Fruit fly (Drosophila melanogaster) whole organism: ENCODE results near the gene CG43373.

ENCODE experiments used
- CG8478 ChIP-seq: fragments of >200 bp; optimal IDR thresholded peaks from 2 replicates; lab custom pipeline; 2018; ENCODE audit warnings: inconsistent platforms
- Dll ChIP-seq: fragments of >200 bp; optimal IDR thresholded peaks from 2 replicates; lab custom pipeline; 2017
- EcR ChIP-seq, 2 experiments: fragments of >200 bp; optimal IDR thresholded peaks; 2 replicates each; lab custom pipeline; 2017; ENCODE audit warnings: missing biosample characterization in 2 of 2, missing genetic modification characterization in 2 of 2, missing genetic modification reagents in 2 of 2
- pan ChIP-seq: fragments of >200 bp; optimal IDR thresholded peaks from 2 replicates; lab custom pipeline; 2017
- psq ChIP-seq: fragments of >200 bp; optimal IDR thresholded peaks from 2 replicates; lab custom pipeline; 2017
- usp ChIP-seq: fragments of >200 bp; optimal IDR thresholded peaks from 2 replicates; lab custom pipeline; 2017; ENCODE audit warnings: missing biosample characterization, missing genetic modification characterization, mixed read lengths

The CG43373 gene

dm6 chr3L:16463846-16464245 is 79.3 kb downstream of the CG43373 start:
- TF ChIP-seq psq (lab: Kevin White, UChicago) (no peak), CG8478 (lab: Kevin White, UChicago) (no peak), Dll (lab: Kevin White, UChicago) (no peak)

dm6 chr3L:16451887-16452751 is 91.1 kb downstream of the CG43373 start, which contains the start of gene dsx-c73A:
TSS of gene dsx-c73A (minus strand) at chr3L:16451958.
- TF ChIP-seq CG8478 (lab: Kevin White, UChicago) (no peak), usp (GFP tag; lab: Kevin White, UChicago) (no peak), psq (lab: Kevin White, UChicago) (no peak), EcR (GFP tag; optimal IDR thresholded peaks at IDR 0.05; lab: Kevin White, UChicago) (no peak), Dll (lab: Kevin White, UChicago) (no peak), pan (lab: Kevin White, UChicago) (no peak)

- TF ChIP-seq usp (GFP tag; lab: Kevin White, UChicago) (no peak), pan (lab: Kevin White, UChicago) (no peak), CG8478 (lab: Kevin White, UChicago) (no peak), Dll (lab: Kevin White, UChicago) (no peak), EcR (GFP tag; optimal IDR thresholded peaks at IDR 0.05; lab: Kevin White, UChicago) (no peak), psq (lab: Kevin White, UChicago) (no peak)
Measured at dm6 chr3L:16442628-16443027, 100.5 kb downstream of the CG43373 start.
